Fruit fly (Drosophila melanogaster) whole organism: ENCODE results near the gene CG32017.

Experiments used
- CG8478 ChIP-seq: fragments of >200 bp; optimal IDR thresholded peaks from 2 replicates; lab custom pipeline; 2018; ENCODE audit warnings: inconsistent platforms
- Dll ChIP-seq: fragments of >200 bp; optimal IDR thresholded peaks from 2 replicates; lab custom pipeline; 2017
- EcR ChIP-seq, 2 experiments: fragments of >200 bp; optimal IDR thresholded peaks; 2 replicates each; lab custom pipeline; 2017; ENCODE audit warnings: missing biosample characterization in 2 of 2, missing genetic modification characterization in 2 of 2, missing genetic modification reagents in 2 of 2
- pan ChIP-seq: fragments of >200 bp; optimal IDR thresholded peaks from 2 replicates; lab custom pipeline; 2017
- psq ChIP-seq: fragments of >200 bp; optimal IDR thresholded peaks from 2 replicates; lab custom pipeline; 2017
- usp ChIP-seq: fragments of >200 bp; optimal IDR thresholded peaks from 2 replicates; lab custom pipeline; 2017; ENCODE audit warnings: missing biosample characterization, missing genetic modification characterization, mixed read lengths

CG32017 gene

DNA sequence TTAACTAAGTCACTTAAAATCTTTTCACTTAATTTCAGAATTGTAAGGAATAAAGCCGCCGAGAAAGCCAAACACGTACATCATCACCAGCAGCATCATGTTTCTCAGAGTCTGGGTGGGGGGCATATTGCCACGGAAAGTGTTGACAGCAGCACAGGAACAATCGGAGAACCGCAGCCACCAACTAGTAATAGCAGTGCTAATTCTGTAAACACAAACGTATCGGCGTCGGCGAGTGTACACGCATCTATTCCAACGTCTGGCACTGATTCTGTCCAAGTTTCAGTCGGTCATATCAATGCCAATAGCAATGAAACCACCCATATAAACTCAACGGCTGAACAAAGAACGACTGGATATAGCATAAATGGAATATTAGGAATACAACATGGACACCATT, 55.8 kb downstream of the CG32017 start:
- TF ChIP-seq psq (lab: Kevin White, UChicago) (no peak), Dll (lab: Kevin White, UChicago) (no peak), CG8478 (no peak), usp (GFP tag; lab: Kevin White, UChicago) (no peak), pan (lab: Kevin White, UChicago) (no peak), EcR (GFP tag; optimal IDR thresholded peaks at IDR 0.05; lab: Kevin White, UChicago) (no peak)

- TF ChIP-seq EcR (GFP tag; optimal IDR thresholded peaks at IDR 0.05; lab: Kevin White, UChicago) (no peak), usp (GFP tag; lab: Kevin White, UChicago) (no peak), pan (lab: Kevin White, UChicago) (no peak), Dll (lab: Kevin White, UChicago) (no peak), psq (lab: Kevin White, UChicago) (no peak), CG8478 (no peak)
Observed at dm6 chr4:1097608-1098262, 64.2 kb downstream of the CG32017 start.

dm6 chr4:1093446-1093845, 68.5 kb downstream of the CG32017 start:
- TF ChIP-seq Dll (lab: Kevin White, UChicago), result no peak

dm6 chr4:1090304-1090703, 71.7 kb downstream of the CG32017 start:
- no peak for TF ChIP-seq CG8478
- TF ChIP-seq pan (lab: Kevin White, UChicago), result no peak

DNA sequence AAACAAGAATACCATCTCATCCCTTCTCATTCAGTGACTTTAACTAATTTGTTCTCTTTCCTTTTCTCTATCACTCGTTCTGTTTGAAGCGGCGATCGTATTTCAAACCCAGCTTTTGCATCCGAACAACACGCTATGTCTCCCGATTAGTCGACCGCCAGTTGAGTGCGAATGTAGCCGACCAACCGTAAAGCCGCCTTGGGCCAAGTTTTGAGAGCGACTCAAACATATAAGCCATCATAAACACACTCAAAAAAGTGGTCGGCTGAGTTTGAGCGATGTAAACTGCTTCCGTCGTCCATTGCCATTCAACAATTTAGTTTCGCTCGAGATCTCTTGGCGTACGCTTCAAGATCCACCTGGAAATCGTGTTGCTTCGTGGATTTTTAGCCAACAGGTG, 73.5 kb downstream of the CG32017 start, which contains the start of gene sv:
sv (plus strand) TSS at position 319 of the 400 bp plus-strand sequence.
- TF ChIP-seq usp (GFP tag; lab: Kevin White, UChicago) (no peak), EcR (GFP tag; optimal IDR thresholded peaks at IDR 0.05; lab: Kevin White, UChicago) (no peak), pan (lab: Kevin White, UChicago) (no peak), Dll (lab: Kevin White, UChicago) (no peak), CG8478 (no peak), psq (lab: Kevin White, UChicago) (no peak)
